Worm (Caenorhabditis elegans): Measurements from ENCODE around the gene fan-1.

DNA sequence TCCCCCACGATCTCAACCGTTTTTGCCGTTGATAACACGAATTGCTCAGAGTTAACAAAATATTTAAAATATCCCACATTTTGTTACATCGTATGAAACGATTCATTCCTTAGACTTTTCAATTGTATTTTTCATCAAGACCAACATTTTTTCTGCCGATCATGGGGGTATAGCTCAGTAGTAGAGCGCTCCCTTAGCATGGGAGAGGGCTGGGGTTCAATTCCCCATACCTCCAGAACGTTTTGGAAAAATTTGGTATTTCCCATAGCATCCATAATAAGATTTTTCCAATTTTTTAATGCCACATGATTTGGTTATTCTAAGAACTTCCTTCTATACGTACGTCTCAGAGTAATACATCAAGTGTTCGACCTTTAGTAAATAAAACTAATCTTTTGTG is 13.6 kb downstream of the fan-1 start:
- TF ChIP-seq nhr-10 (tag; optimal IDR thresholded peaks at IDR 0.05) (no peak), egl-27 (tag; optimal IDR thresholded peaks at IDR 0.05) (no peak), nhr-237 (tag; optimal IDR thresholded peaks at IDR 0.05) (no peak), ama-1 (optimal IDR thresholded peaks at IDR 0.05) (no peak), unc-62 (GFP tag; optimal IDR thresholded peaks at IDR 0.05 in 1 of 2) (peak in 1 of 2 experiments; percentile 50), unc-62 (tag; optimal IDR thresholded peaks at IDR 0.05) (no peak), dmd-6 (GFP tag; IDR thresholded peaks at IDR 0.05) (no peak), lin-15B (tag; optimal IDR thresholded peaks at IDR 0.05) (no peak), ztf-11 (tag; optimal IDR thresholded peaks at IDR 0.05) (no peak), set-16 (GFP tag; IDR thresholded peaks at IDR 0.05) (no peak), jun-1 (tag; optimal IDR thresholded peaks at IDR 0.05) (no peak), nhr-11 (tag; optimal IDR thresholded peaks at IDR 0.05) (no peak), nhr-76 (tag; optimal IDR thresholded peaks at IDR 0.05) (no peak), lin-39 (tag; optimal IDR thresholded peaks at IDR 0.05) (no peak)

All from whole organism, L4 larva.